Fruit fly (Drosophila melanogaster) whole organism, wandering third instar larva: ENCODE data around the gene CG2652.

Experiments used
- Abd-B ChIP-seq: fragments of >200 bp; optimal IDR thresholded peaks from 2 replicates; lab custom pipeline; 2017; ENCODE audit warnings: missing biosample characterization, missing genetic modification characterization
- CG32264 ChIP-seq: fragments of 200-800 bp; sonication (Bioruptor generic); optimal IDR thresholded peaks from 2 replicates; lab custom pipeline; 2016; ENCODE audit warnings: missing biosample characterization, missing genetic modification characterization
- CG9705 ChIP-seq: fragments of 200-800 bp; sonication (Bioruptor generic); optimal IDR thresholded peaks from 2 replicates; lab custom pipeline; 2018; ENCODE audit warnings: missing biosample characterization, mild to moderate bottlenecking, missing genetic modification characterization
- CrebA ChIP-seq: fragments of 200-800 bp; sonication (Bioruptor generic); optimal IDR thresholded peaks from 2 replicates; lab custom pipeline; 2016; ENCODE audit warnings: missing biosample characterization, mild to moderate bottlenecking, missing genetic modification characterization, borderline replicate concordance
- Dfd ChIP-seq: fragments of >200 bp; optimal IDR thresholded peaks from 2 replicates; lab custom pipeline; 2017; ENCODE audit warnings: missing biosample characterization, missing genetic modification characterization
- Dif ChIP-seq: fragments of 200-275, 200-300 bp; sonication (Bioruptor generic); optimal IDR thresholded peaks from 2 replicates; lab custom pipeline; 2018; ENCODE audit warnings: missing biosample characterization, missing genetic modification characterization; ENCODE audit not compliant: partially characterized antibody
- GATAd ChIP-seq: sonication (Bioruptor generic); optimal IDR thresholded peaks from 2 replicates; lab custom pipeline; 2016; ENCODE audit warnings: missing biosample characterization, missing genetic modification characterization
- HLH106 ChIP-seq: fragments of 200-800 bp; optimal IDR thresholded peaks from 3 replicates; lab custom pipeline; 2019; ENCODE audit warnings: missing biosample characterization, mild to moderate bottlenecking, missing genetic modification characterization, moderate library complexity
- Hnf4 ChIP-seq: fragments of 200-800 bp; sonication (Bioruptor generic); optimal IDR thresholded peaks from 2 replicates; lab custom pipeline; 2016; ENCODE audit warnings: missing biosample characterization, mild to moderate bottlenecking, missing genetic modification characterization
- Hr78 ChIP-seq: fragments of >200 bp; optimal IDR thresholded peaks from 2 replicates; lab custom pipeline; 2017; ENCODE audit warnings: missing biosample characterization, missing genetic modification characterization
- Hr83 ChIP-seq: fragments of 200-300 bp; sonication (Bioruptor generic); optimal IDR thresholded peaks from 2 replicates; lab custom pipeline; 2016; ENCODE audit warnings: missing biosample characterization, mild to moderate bottlenecking, missing genetic modification characterization, moderate library complexity; ENCODE audit not compliant: poor library complexity, severe bottlenecking
- Jra ChIP-seq: sonication (Bioruptor generic); optimal IDR thresholded peaks from 2 replicates; lab custom pipeline; 2016; ENCODE audit warnings: missing biosample characterization, missing genetic modification characterization
- Myc ChIP-seq: fragments of >200 bp; optimal IDR thresholded peaks from 2 replicates; lab custom pipeline; 2017
- N ChIP-seq: fragments of >200 bp; optimal IDR thresholded peaks from 2 replicates; lab custom pipeline; 2018; ENCODE audit warnings: missing biosample characterization, missing external identifiers, missing genetic modification characterization
- OdsH ChIP-seq: fragments of 200-800 bp; sonication (Bioruptor generic); optimal IDR thresholded peaks from 2 replicates; lab custom pipeline; 2016; ENCODE audit warnings: missing biosample characterization, mild to moderate bottlenecking, missing genetic modification characterization
- Rel ChIP-seq, 2 experiments: fragments of 200-800 bp; sonication (Bioruptor generic) in 1 of 2; optimal IDR thresholded peaks; 2 replicates in 1 of 2; 3 replicates in 1 of 2; lab custom pipeline; 2016 to 2019; ENCODE audit warnings: mild to moderate bottlenecking in 2 of 2, missing biosample characterization in 2 of 2, missing genetic modification characterization in 2 of 2, moderate library complexity in 1 of 2
- Sp1 ChIP-seq: fragments of 200-800 bp; sonication (Bioruptor generic); optimal IDR thresholded peaks from 3 replicates; lab custom pipeline; 2019; ENCODE audit warnings: missing biosample characterization, mild to moderate bottlenecking, missing genetic modification characterization, moderate library complexity
- br ChIP-seq: fragments of 200-800 bp; sonication (Bioruptor generic); optimal IDR thresholded peaks from 2 replicates; lab custom pipeline; 2016; ENCODE audit warnings: missing biosample characterization, missing genetic modification characterization
- brk ChIP-seq: fragments of 200-800 bp; sonication (Bioruptor generic); optimal IDR thresholded peaks from 2 replicates; lab custom pipeline; 2016; ENCODE audit warnings: missing biosample characterization, mild to moderate bottlenecking, missing genetic modification characterization
- dl ChIP-seq, 2 experiments: fragments of 175-275, 200-275 bp in 1 of 2; fragments of 200-275 bp in 1 of 2; sonication (Bioruptor generic); optimal IDR thresholded peaks; lab custom pipeline; 2018; ENCODE audit warnings: mild to moderate bottlenecking in 2 of 2, missing biosample characterization in 2 of 2, missing genetic modification characterization in 2 of 2, moderate library complexity in 2 of 2; ENCODE audit not compliant: partially characterized antibody in 2 of 2, insufficient read depth in 1 of 2
- dmrt93B ChIP-seq: fragments of 200-800 bp; sonication (Bioruptor generic); optimal IDR thresholded peaks from 2 replicates; lab custom pipeline; 2018; ENCODE audit warnings: missing biosample characterization, mild to moderate bottlenecking, missing genetic modification characterization
- ey ChIP-seq: fragments of 200-800 bp; sonication (Bioruptor generic); optimal IDR thresholded peaks from 2 replicates; lab custom pipeline; 2016; ENCODE audit warnings: missing biosample characterization, missing genetic modification characterization
- foxo ChIP-seq, 2 experiments: fragments of 200-800 bp; sonication (Bioruptor generic); optimal IDR thresholded peaks; 2 replicates in 1 of 2; 3 replicates in 1 of 2; lab custom pipeline; 2016 to 2017; ENCODE audit warnings: missing biosample characterization in 2 of 2, missing genetic modification characterization in 2 of 2
- fru ChIP-seq: fragments of 200-800 bp; sonication (Bioruptor generic); optimal IDR thresholded peaks from 3 replicates; lab custom pipeline; 2016; ENCODE audit warnings: missing biosample characterization, mild to moderate bottlenecking, missing genetic modification characterization
- h ChIP-seq: fragments of 200-800 bp; sonication (Bioruptor generic); optimal IDR thresholded peaks from 3 replicates; lab custom pipeline; 2016; ENCODE audit warnings: missing biosample characterization, mild to moderate bottlenecking, missing genetic modification characterization
- jim ChIP-seq: fragments of 175-275, 200-325 bp; sonication (Bioruptor generic); optimal IDR thresholded peaks from 2 replicates; lab custom pipeline; 2016; ENCODE audit warnings: missing biosample characterization, mild to moderate bottlenecking, missing genetic modification characterization
- lola ChIP-seq: fragments of >200 bp; optimal IDR thresholded peaks from 2 replicates; lab custom pipeline; 2017; ENCODE audit warnings: missing biosample characterization, missing genetic modification characterization
- pan ChIP-seq: fragments of >200 bp; optimal IDR thresholded peaks from 2 replicates; lab custom pipeline; 2017
- psq ChIP-seq: fragments of 200-800 bp; sonication (Bioruptor generic); optimal IDR thresholded peaks from 3 replicates; lab custom pipeline; 2017; ENCODE audit warnings: missing biosample characterization, mild to moderate bottlenecking, missing genetic modification characterization, moderate library complexity
- rgr ChIP-seq: fragments of 200-800 bp; sonication (Bioruptor generic); optimal IDR thresholded peaks from 3 replicates; lab custom pipeline; 2016; ENCODE audit warnings: missing biosample characterization, mild to moderate bottlenecking, missing genetic modification characterization
- sage ChIP-seq: fragments of 200-800 bp; sonication (Bioruptor generic); optimal IDR thresholded peaks from 2 replicates; lab custom pipeline; 2016; ENCODE audit warnings: missing biosample characterization, mild to moderate bottlenecking, missing genetic modification characterization
- sv ChIP-seq: fragments of 200-800 bp; sonication (Bioruptor generic); optimal IDR thresholded peaks from 3 replicates; lab custom pipeline; 2016; ENCODE audit warnings: missing biosample characterization, missing genetic modification characterization
- tai ChIP-seq: sonication (Bioruptor generic); optimal IDR thresholded peaks from 2 replicates; lab custom pipeline; 2016; ENCODE audit warnings: missing biosample characterization, missing genetic modification characterization
- usp ChIP-seq: fragments of >200 bp; optimal IDR thresholded peaks from 2 replicates; lab custom pipeline; 2017; ENCODE audit warnings: missing biosample characterization, missing genetic modification characterization
- woc ChIP-seq: sonication (Bioruptor generic); optimal IDR thresholded peaks from 2 replicates; lab custom pipeline; 2016; ENCODE audit warnings: missing biosample characterization, mild to moderate bottlenecking, missing genetic modification characterization

CG2652 gene

dm6 chrX:2657220-2657619, 25.5 kb downstream of the CG2652 start:
- TF ChIP-seq h (GFP tag; lab: Kevin White, UChicago) (no peak), brk (GFP tag; lab: Kevin White, UChicago) (no peak), dl (GFP tag; optimal IDR thresholded peaks at IDR 0.05; lab: Kevin White, UChicago; ENCODE audit: insufficient read depth in 1 of 2, partially characterized antibody in 2 of 2) (no peak), dmrt93B (GFP tag; lab: Kevin White, UChicago) (no peak), CrebA (GFP tag; lab: Kevin White, UChicago) (no peak), pan (lab: Kevin White, UChicago) (no peak), usp (GFP tag; lab: Kevin White, UChicago) (no peak), N (GFP tag; lab: Kevin White, UChicago) (no peak), GATAd (no peak), sv (GFP tag; lab: Kevin White, UChicago) (no peak), psq (no peak), tai (no peak), foxo (GFP tag; optimal IDR thresholded peaks at IDR 0.05; lab: Kevin White, UChicago) (no peak), lola (GFP tag; lab: Kevin White, UChicago) (no peak), Hr83 (GFP tag; lab: Kevin White, UChicago) (no peak), CG32264 (no peak)

dm6 chrX:2655998-2656397, 26.7 kb downstream of the CG2652 start:
- TF ChIP-seq brk (GFP tag; lab: Kevin White, UChicago) (no peak), sage (no peak), Myc (lab: Kevin White, UChicago) (no peak)

dm6 chrX:2655479-2655878, 27.3 kb downstream of the CG2652 start:
- TF ChIP-seq Hr78 (GFP tag; lab: Kevin White, UChicago) (no peak), HLH106 (no peak), GATAd (no peak), Myc (lab: Kevin White, UChicago) (no peak), CrebA (GFP tag; lab: Kevin White, UChicago) (no peak), Abd-B (no peak)
- TF ChIP-seq, all 38 proteins: peak for 0

dm6 chrX:2653533-2654296, 29.0 kb downstream of the CG2652 start:
- TF ChIP-seq fru (GFP tag; lab: Kevin White, UChicago) (no peak), Rel (GFP tag; optimal IDR thresholded peaks at IDR 0.05; lab: Kevin White, UChicago) (no peak), Rel (tag; optimal IDR thresholded peaks at IDR 0.05; lab: Kevin White, UChicago) (peak; percentile 96), dmrt93B (GFP tag; lab: Kevin White, UChicago) (no peak), jim (GFP tag; lab: Kevin White, UChicago) (no peak), Sp1 (GFP tag; lab: Kevin White, UChicago) (peak; percentile 3), Hnf4 (peak; percentile 32), CrebA (GFP tag; lab: Kevin White, UChicago) (peak; percentile 67)
- TF ChIP-seq, all 38 proteins: peak for 4

- TF ChIP-seq dmrt93B (GFP tag; lab: Kevin White, UChicago): no peak
- no peak for TF ChIP-seq pan (lab: Kevin White, UChicago)
- no peak for TF ChIP-seq foxo (GFP tag; optimal IDR thresholded peaks at IDR 0.05; lab: Kevin White, UChicago)
- TF ChIP-seq OdsH (GFP tag; lab: Kevin White, UChicago): no peak
- peak in 1 of 2 experiments; percentile 66 for TF ChIP-seq dl (GFP tag; optimal IDR thresholded peaks at IDR 0.05; lab: Kevin White, UChicago; ENCODE audit: insufficient read depth in 1 of 2, partially characterized antibody in 2 of 2)
- TF ChIP-seq lola (GFP tag; lab: Kevin White, UChicago): no peak
- TF ChIP-seq HLH106: no peak
- no peak for TF ChIP-seq CG9705
- peak; percentile 21 for TF ChIP-seq CrebA (GFP tag; lab: Kevin White, UChicago)
- no peak for TF ChIP-seq woc
- no peak for TF ChIP-seq rgr (GFP tag; lab: Kevin White, UChicago)
- TF ChIP-seq brk (GFP tag; lab: Kevin White, UChicago): no peak
- TF ChIP-seq Hnf4: no peak
- peak; percentile 18 for TF ChIP-seq Jra (GFP tag; lab: Kevin White, UChicago)
- TF ChIP-seq br: no peak
- no peak for TF ChIP-seq jim (GFP tag; lab: Kevin White, UChicago)
- TF ChIP-seq Sp1 (GFP tag; lab: Kevin White, UChicago): no peak
- no peak for TF ChIP-seq tai
- no peak for TF ChIP-seq Dif (GFP tag; lab: Kevin White, UChicago)
- TF ChIP-seq h (GFP tag; lab: Kevin White, UChicago): no peak
- no peak for TF ChIP-seq Abd-B
- TF ChIP-seq N (GFP tag; lab: Kevin White, UChicago): no peak
- no peak for TF ChIP-seq fru (GFP tag; lab: Kevin White, UChicago)
- no peak for TF ChIP-seq CG32264
- no peak for TF ChIP-seq usp (GFP tag; lab: Kevin White, UChicago)
- peak; percentile 25 for TF ChIP-seq psq
- TF ChIP-seq Hr83 (GFP tag; lab: Kevin White, UChicago): no peak
- TF ChIP-seq Dfd (GFP tag; lab: Kevin White, UChicago): no peak
- no peak for TF ChIP-seq Hr78 (GFP tag; lab: Kevin White, UChicago)
- TF ChIP-seq ey (GFP tag; lab: Kevin White, UChicago): no peak
These were observed 30.4 kb downstream of the CG2652 start for dm6 chrX:2652124-2652923.
